Worm (Caenorhabditis elegans) whole organism, L1 larva: ENCODE measurements around the gene Y54E2A.5.

Source experiments
- C16A3.4 ChIP-seq: fragments of 150-350 bp; optimal IDR thresholded peaks from 2 replicates; lab custom pipeline; 2014; ENCODE audit warnings: missing biosample characterization, missing genetic modification characterization
- F16B12.6 ChIP-seq: fragments of 150-350 bp; optimal IDR thresholded peaks from 2 replicates; lab custom pipeline; 2014; ENCODE audit warnings: missing biosample characterization, missing genetic modification characterization
- Y116A8C.19 ChIP-seq: sonication (generic microtip); optimal IDR thresholded peaks from 2 replicates; lab custom pipeline; 2016; ENCODE audit warnings: missing compliant biosample characterization, missing genetic modification characterization, borderline replicate concordance
- aly-2 ChIP-seq: fragments of 150-350 bp; optimal IDR thresholded peaks from 2 replicates; lab custom pipeline; 2014; ENCODE audit warnings: missing biosample characterization, missing genetic modification characterization
- ama-1 ChIP-seq: fragments of 150-350 bp; optimal IDR thresholded peaks from 2 replicates; lab custom pipeline; 2014
- blmp-1 ChIP-seq: fragments of 150-350 bp; optimal IDR thresholded peaks from 2 replicates; lab custom pipeline; 2014; ENCODE audit warnings: missing biosample characterization, missing genetic modification characterization
- ceh-63 ChIP-seq: fragments of 200-800 bp; sonication (Bioruptor generic); optimal IDR thresholded peaks from 2 replicates; lab custom pipeline; 2018; ENCODE audit warnings: mild to moderate bottlenecking, missing genetic modification characterization, missing compliant biosample characterization
- ceh-8 ChIP-seq: fragments of 200-800 bp; sonication (Bioruptor generic); optimal IDR thresholded peaks from 2 replicates; lab custom pipeline; 2018; ENCODE audit warnings: mild to moderate bottlenecking, missing genetic modification characterization, moderate library complexity, missing compliant biosample characterization
- ceh-82 ChIP-seq, 3 experiments: fragments of 150-350 bp in 1 of 3; sonication (generic microtip) in 2 of 3; optimal IDR thresholded peaks; 2 replicates each; lab custom pipeline; 2014 to 2017; ENCODE audit warnings: missing biosample characterization in 3 of 3, missing genetic modification characterization in 3 of 3
- ceh-90 ChIP-seq: sonication (generic microtip); optimal IDR thresholded peaks from 2 replicates; lab custom pipeline; 2016; ENCODE audit warnings: missing genetic modification characterization, missing compliant biosample characterization
- ces-1 ChIP-seq: fragments of 150-350 bp; optimal IDR thresholded peaks from 2 replicates; lab custom pipeline; 2014; ENCODE audit warnings: missing biosample characterization, missing genetic modification reagents, missing genetic modification characterization
- dpl-1 ChIP-seq, 3 experiments: fragments of 150-350 bp in 2 of 3; sonication (generic microtip) in 1 of 3; optimal IDR thresholded peaks; 2 replicates each; lab custom pipeline; 2014 to 2017; ENCODE audit warnings: missing biosample characterization in 3 of 3, missing genetic modification characterization in 3 of 3, missing genetic modification reagents in 3 of 3
- dsc-1 ChIP-seq: sonication (generic microtip); optimal IDR thresholded peaks from 2 replicates; lab custom pipeline; 2016; ENCODE audit warnings: mild to moderate bottlenecking, missing genetic modification characterization, missing compliant biosample characterization
- efl-1 ChIP-seq, 4 experiments: fragments of 150-350 bp; optimal IDR thresholded peaks in 3 of 4; peaks in 1 of 4; 1 replicate in 1 of 4; 2 replicates in 3 of 4; lab custom pipeline; 2014; ENCODE audit warnings: missing biosample characterization in 2 of 4, missing genetic modification characterization in 2 of 4, missing genetic modification reagents in 2 of 4
- egl-13 ChIP-seq: sonication (generic microtip); optimal IDR thresholded peaks from 2 replicates; lab custom pipeline; 2016; ENCODE audit warnings: missing genotype, missing genetic modification reagents, missing genetic modification characterization, missing compliant biosample characterization
- egl-27 ChIP-seq, 2 experiments: fragments of 150-350 bp in 1 of 2; sonication (generic microtip); optimal IDR thresholded peaks; 3 replicates each; lab custom pipeline; 2017 to 2018; ENCODE audit warnings: missing biosample characterization in 2 of 2, missing genetic modification characterization in 2 of 2, missing genetic modification reagents in 2 of 2
- elt-2 ChIP-seq: sonication (generic microtip); optimal IDR thresholded peaks from 2 replicates; lab custom pipeline; 2016; ENCODE audit warnings: missing genetic modification characterization, mild to moderate bottlenecking, inconsistent platforms, missing compliant biosample characterization, missing genetic modification reagents
- elt-3 ChIP-seq, 6 experiments: fragments of 150-350 bp in 1 of 6; sonication (generic microtip); optimal IDR thresholded peaks; 2 replicates each; lab custom pipeline; 2017 to 2018; ENCODE audit warnings: missing biosample characterization in 6 of 6, missing genetic modification characterization in 6 of 6, inconsistent platforms in 1 of 6
- fos-1 ChIP-seq: fragments of 150-350 bp; optimal IDR thresholded peaks from 2 replicates; lab custom pipeline; 2014; ENCODE audit warnings: missing biosample characterization, missing genetic modification characterization
- hlh-4 ChIP-seq: sonication (generic microtip); optimal IDR thresholded peaks from 2 replicates; lab custom pipeline; 2016; ENCODE audit warnings: mild to moderate bottlenecking, missing genetic modification characterization, missing compliant biosample characterization
- irx-1 ChIP-seq: sonication (generic microtip); optimal IDR thresholded peaks from 2 replicates; lab custom pipeline; 2016; ENCODE audit warnings: missing genetic modification characterization, missing compliant biosample characterization
- isw-1 ChIP-seq: fragments of 200-800 bp; sonication (Bioruptor generic); IDR thresholded peaks from 2 replicates; pipeline ENCODE4 v1.3.6; 2022; ENCODE audit warnings: missing genetic modification characterization, missing compliant biosample characterization
- lin-15B ChIP-seq: fragments of 150-350 bp; sonication (generic microtip); optimal IDR thresholded peaks from 3 replicates; lab custom pipeline; 2014; ENCODE audit warnings: missing biosample characterization, missing genetic modification characterization
- lin-35 ChIP-seq, 2 experiments: fragments of 150-350 bp; optimal IDR thresholded peaks; 2 replicates each; lab custom pipeline; 2014; ENCODE audit warnings: missing biosample characterization in 2 of 2, missing genetic modification characterization in 2 of 2, missing genetic modification reagents in 2 of 2
- lin-39 ChIP-seq: fragments of 150-350 bp; optimal IDR thresholded peaks from 2 replicates; lab custom pipeline; 2014; ENCODE audit warnings: missing biosample characterization, missing genetic modification reagents, missing genetic modification characterization
- lir-3 ChIP-seq: sonication (generic microtip); optimal IDR thresholded peaks from 2 replicates; lab custom pipeline; 2016; ENCODE audit warnings: mild to moderate bottlenecking, missing genetic modification characterization, moderate library complexity, missing compliant biosample characterization; ENCODE audit not compliant: poor library complexity
- lsy-2 ChIP-seq, 2 experiments: fragments of 150-350 bp; optimal IDR thresholded peaks; 2 replicates each; lab custom pipeline; 2014; ENCODE audit warnings: missing biosample characterization in 2 of 2, missing genetic modification characterization in 2 of 2
- mdl-1 ChIP-seq, 2 experiments: fragments of 150-350 bp; optimal IDR thresholded peaks; 2 replicates each; lab custom pipeline; 2014 to 2017; ENCODE audit warnings: missing biosample characterization in 2 of 2, missing genetic modification characterization in 2 of 2, inconsistent platforms in 1 of 2
- mef-2 ChIP-seq: fragments of 150-350 bp; optimal IDR thresholded peaks from 2 replicates; lab custom pipeline; 2014; ENCODE audit warnings: missing biosample characterization, missing genetic modification characterization
- mep-1 ChIP-seq: fragments of 150-350 bp; optimal IDR thresholded peaks from 2 replicates; lab custom pipeline; 2014; ENCODE audit warnings: missing biosample characterization, missing genetic modification characterization
- nhr-11 ChIP-seq: fragments of 150-350 bp; optimal IDR thresholded peaks from 2 replicates; lab custom pipeline; 2014; ENCODE audit warnings: missing biosample characterization, missing genetic modification characterization
- nhr-20 ChIP-seq: sonication (generic microtip); optimal IDR thresholded peaks from 2 replicates; lab custom pipeline; 2016; ENCODE audit warnings: mild to moderate bottlenecking, missing genetic modification characterization, missing compliant biosample characterization
- nhr-47 ChIP-seq: sonication (generic microtip); optimal IDR thresholded peaks from 2 replicates; lab custom pipeline; 2016; ENCODE audit warnings: mild to moderate bottlenecking, missing genetic modification characterization, moderate library complexity, missing compliant biosample characterization
- nhr-71 ChIP-seq: sonication (generic microtip); optimal IDR thresholded peaks from 2 replicates; lab custom pipeline; 2016; ENCODE audit warnings: mild to moderate bottlenecking, missing genetic modification characterization, moderate library complexity, missing compliant biosample characterization
- nhr-76 ChIP-seq: sonication (generic microtip); optimal IDR thresholded peaks from 2 replicates; lab custom pipeline; 2017; ENCODE audit warnings: missing biosample characterization, missing genetic modification characterization
- nhr-77 ChIP-seq: fragments of 150-350 bp; optimal IDR thresholded peaks from 2 replicates; lab custom pipeline; 2014; ENCODE audit warnings: missing biosample characterization, missing genetic modification characterization
- nhr-84 ChIP-seq: sonication (generic microtip); optimal IDR thresholded peaks from 2 replicates; lab custom pipeline; 2017; ENCODE audit warnings: missing biosample characterization, missing genetic modification characterization
- nhr-90 ChIP-seq: sonication (generic microtip); optimal IDR thresholded peaks from 2 replicates; lab custom pipeline; 2016; ENCODE audit warnings: mild to moderate bottlenecking, missing genetic modification characterization, missing compliant biosample characterization; ENCODE audit not compliant: poor library complexity
- pqm-1 ChIP-seq: sonication (generic microtip); optimal IDR thresholded peaks from 3 replicates; lab custom pipeline; 2017; ENCODE audit warnings: missing biosample characterization, missing genetic modification characterization
- rnt-1 ChIP-seq: sonication (generic microtip); optimal IDR thresholded peaks from 2 replicates; lab custom pipeline; 2016; ENCODE audit warnings: mild to moderate bottlenecking, missing genetic modification characterization, moderate library complexity, missing compliant biosample characterization
- skn-1 ChIP-seq: fragments of 150-350 bp; optimal IDR thresholded peaks from 2 replicates; lab custom pipeline; 2014; ENCODE audit warnings: missing biosample characterization, missing genetic modification characterization
- snpc-4 ChIP-seq: fragments of 150-350 bp; optimal IDR thresholded peaks from 2 replicates; lab custom pipeline; 2014; ENCODE audit warnings: missing biosample characterization, missing genetic modification characterization
- snu-23 ChIP-seq: sonication (generic microtip); optimal IDR thresholded peaks from 2 replicates; lab custom pipeline; 2016; ENCODE audit warnings: missing genetic modification characterization, missing compliant biosample characterization
- unc-130 ChIP-seq: fragments of 150-350 bp; optimal IDR thresholded peaks from 2 replicates; lab custom pipeline; 2017; ENCODE audit warnings: missing biosample characterization, missing genetic modification characterization, inconsistent platforms
- unc-62 ChIP-seq: fragments of 150-350 bp; optimal IDR thresholded peaks from 2 replicates; lab custom pipeline; 2014; ENCODE audit warnings: missing biosample characterization, missing genetic modification reagents, missing genetic modification characterization
- unc-86 ChIP-seq: sonication (generic microtip); optimal IDR thresholded peaks from 2 replicates; lab custom pipeline; 2016; ENCODE audit warnings: missing genetic modification characterization, missing compliant biosample characterization
- vab-15 ChIP-seq: sonication (generic microtip); optimal IDR thresholded peaks from 2 replicates; lab custom pipeline; 2017; ENCODE audit warnings: missing genotype, mild to moderate bottlenecking, missing genetic modification characterization, missing compliant biosample characterization
- xbp-1 ChIP-seq: sonication (generic microtip); optimal IDR thresholded peaks from 2 replicates; lab custom pipeline; 2016; ENCODE audit warnings: missing genetic modification characterization, missing compliant biosample characterization
- ztf-11 ChIP-seq, 2 experiments: sonication (generic microtip); optimal IDR thresholded peaks; 2 replicates each; lab custom pipeline; 2016 to 2017; ENCODE audit warnings: missing genetic modification characterization in 2 of 2, missing biosample characterization in 1 of 2, missing compliant biosample characterization in 1 of 2
- ztf-4 ChIP-seq: fragments of 150-350 bp; optimal IDR thresholded peaks from 2 replicates; lab custom pipeline; 2014; ENCODE audit warnings: missing biosample characterization, missing genetic modification characterization

The Y54E2A.5 gene

ce11 chrII:14798047-14798522, 40.5 kb upstream of the Y54E2A.5 start, which contains the start of gene tbc-20:
tbc-20 (plus strand) TSS chrII:14798472.
- no peak for TF ChIP-seq elt-2 (tag; lab: Kevin White, UChicago)
- TF ChIP-seq egl-27 (tag; optimal IDR thresholded peaks at IDR 0.05; lab: Kevin White, UChicago), result no peak
- peak; percentile 8 for TF ChIP-seq ama-1 (lab: Kevin White, UChicago)
- no peak for TF ChIP-seq ztf-11 (tag; optimal IDR thresholded peaks at IDR 0.05; lab: Kevin White, UChicago)
- peak; percentile 44 for TF ChIP-seq nhr-71 (tag; lab: Kevin White, UChicago)
- TF ChIP-seq dpl-1 (GFP tag; optimal IDR thresholded peaks at IDR 0.05; lab: Kevin White, UChicago), result peak; percentile 41 to 58 (median 46)
- peak; percentile 25 to 46 for TF ChIP-seq lsy-2 (tag; optimal IDR thresholded peaks at IDR 0.05; lab: Kevin White, UChicago)
- no peak for TF ChIP-seq vab-15 (tag; lab: Kevin White, UChicago)
- TF ChIP-seq C16A3.4 (tag; lab: Kevin White, UChicago), result peak; percentile 19
- peak; percentile 20 to 57 for TF ChIP-seq efl-1 (optimal IDR thresholded peaks at IDR 0.05; lab: Kevin White, UChicago)
- TF ChIP-seq efl-1 (GFP tag; optimal IDR thresholded peaks at IDR 0.05 in 1 of 2; lab: Kevin White, UChicago), result peak; percentile 62 to 95
- no peak for TF ChIP-seq ceh-8 (GFP tag; lab: Kevin White, UChicago)
- peak; percentile 42 for TF ChIP-seq snu-23 (GFP tag; lab: Kevin White, UChicago)
- no peak for TF ChIP-seq nhr-90 (tag; lab: Kevin White, UChicago)
- peak in 1 of 3 experiments; percentile 5 for TF ChIP-seq ceh-82 (tag; optimal IDR thresholded peaks at IDR 0.05; lab: Kevin White, UChicago)
- no peak for TF ChIP-seq nhr-84
- TF ChIP-seq hlh-4 (tag; lab: Kevin White, UChicago), result no peak
- TF ChIP-seq mep-1 (tag; lab: Kevin White, UChicago), result peak; percentile 56
- peak; percentile 86 for TF ChIP-seq F16B12.6 (tag; lab: Kevin White, UChicago)
- peak; percentile 10 for TF ChIP-seq nhr-20 (tag; lab: Kevin White, UChicago)
- TF ChIP-seq elt-3 (tag; optimal IDR thresholded peaks at IDR 0.05; lab: Kevin White, UChicago), result no peak
- TF ChIP-seq lin-39 (tag; lab: Kevin White, UChicago), result no peak
- TF ChIP-seq lin-35 (GFP tag; optimal IDR thresholded peaks at IDR 0.05; lab: Kevin White, UChicago), result peak; percentile 11 to 53
- TF ChIP-seq snpc-4, result peak; percentile 48
- TF ChIP-seq lin-15B (tag; lab: Kevin White, UChicago), result no peak
- TF ChIP-seq nhr-47, result peak; percentile 18
- TF ChIP-seq dsc-1 (tag; lab: Kevin White, UChicago), result peak; percentile 4
- TF ChIP-seq skn-1 (tag; lab: Kevin White, UChicago), result no peak
- TF ChIP-seq nhr-77 (tag; lab: Kevin White, UChicago), result peak; percentile 14
- TF ChIP-seq nhr-11 (tag; lab: Kevin White, UChicago), result no peak
- no peak for TF ChIP-seq mef-2 (tag; lab: Kevin White, UChicago)
- peak; percentile 22 for TF ChIP-seq lir-3 (tag; lab: Kevin White, UChicago)
- peak; percentile 13 for TF ChIP-seq ceh-90 (tag; lab: Kevin White, UChicago)
- TF ChIP-seq fos-1 (tag; lab: Kevin White, UChicago), result no peak
- TF ChIP-seq ztf-4, result no peak
- TF ChIP-seq aly-2 (tag; lab: Kevin White, UChicago), result peak; percentile 57
- TF ChIP-seq blmp-1 (tag; lab: Kevin White, UChicago), result peak; percentile 14
- no peak for TF ChIP-seq nhr-76 (tag; lab: Kevin White, UChicago)
- TF ChIP-seq, all 84 proteins: peak for 20

ce11 chrII:14794935-14795454, 37.4 kb upstream of the Y54E2A.5 start, which contains the start of gene eif-3.B:
eif-3.B (plus strand) TSS chrII:14795404.
- TF ChIP-seq F16B12.6 (tag; lab: Kevin White, UChicago), result peak; percentile 92
- TF ChIP-seq ceh-82 (tag; optimal IDR thresholded peaks at IDR 0.05; lab: Kevin White, UChicago), result peak; percentile 84 to 89 (median 88)
- peak; percentile 94 for TF ChIP-seq lin-15B (tag; lab: Kevin White, UChicago)
- TF ChIP-seq pqm-1 (tag; lab: Kevin White, UChicago), result no peak
- TF ChIP-seq ceh-63 (GFP tag; lab: Kevin White, UChicago), result peak; percentile 70
- peak; percentile 86 for TF ChIP-seq ztf-4
- TF ChIP-seq egl-13 (tag; lab: Kevin White, UChicago), result peak; percentile 98
- no peak for TF ChIP-seq unc-62 (GFP tag; lab: Kevin White, UChicago)
- peak; percentile 95 for TF ChIP-seq xbp-1 (tag; lab: Kevin White, UChicago)
- peak; percentile 98 for TF ChIP-seq nhr-77 (tag; lab: Kevin White, UChicago)
- peak; percentile 97 for TF ChIP-seq irx-1 (tag; lab: Kevin White, UChicago)
- TF ChIP-seq unc-86 (tag; lab: Kevin White, UChicago), result peak; percentile 99
- peak in 1 of 2 experiments; percentile 80 for TF ChIP-seq mdl-1 (tag; optimal IDR thresholded peaks at IDR 0.05; lab: Kevin White, UChicago)
- TF ChIP-seq Y116A8C.19 (tag; lab: Kevin White, UChicago), result peak; percentile 90
- peak; percentile 98 for TF ChIP-seq unc-130
- TF ChIP-seq ces-1 (GFP tag; lab: Kevin White, UChicago), result no peak
- peak; percentile 99 for TF ChIP-seq rnt-1 (tag; lab: Kevin White, UChicago)
- peak; percentile 90 for TF ChIP-seq vab-15 (tag; lab: Kevin White, UChicago)
- TF ChIP-seq isw-1 (GFP tag; lab: Robert Waterston, UW), result peak; percentile 96
- TF ChIP-seq efl-1 (optimal IDR thresholded peaks at IDR 0.05; lab: Kevin White, UChicago), result peak; percentile 93 to 98
- TF ChIP-seq efl-1 (GFP tag; optimal IDR thresholded peaks at IDR 0.05 in 1 of 2; lab: Kevin White, UChicago), result peak; percentile 98 to 100
